Worm (Caenorhabditis elegans) whole organism, late embryonic: Measurements from ENCODE around the gene F37H8.6.

ENCODE experiments used
- K02D7.2 ChIP-seq: sonication (generic microtip); optimal IDR thresholded peaks from 2 replicates; lab custom pipeline; 2017; ENCODE audit warnings: mild to moderate bottlenecking, missing genetic modification characterization, missing compliant biosample characterization
- ahr-1 ChIP-seq: sonication (generic microtip); optimal IDR thresholded peaks from 2 replicates; lab custom pipeline; 2016; ENCODE audit warnings: missing genetic modification characterization, missing compliant biosample characterization
- ama-1 ChIP-seq: fragments of 150-350 bp; optimal IDR thresholded peaks from 2 replicates; lab custom pipeline; 2014
- dve-1 ChIP-seq: sonication (generic microtip); optimal IDR thresholded peaks from 2 replicates; lab custom pipeline; 2017; ENCODE audit warnings: antibody characterized with exemption, mild to moderate bottlenecking, missing genetic modification characterization, missing compliant biosample characterization
- fkh-10 ChIP-seq: fragments of 150-350 bp; optimal IDR thresholded peaks from 2 replicates; lab custom pipeline; 2014; ENCODE audit warnings: missing biosample characterization, missing genetic modification reagents, missing genetic modification characterization
- hlh-30 ChIP-seq: sonication (generic microtip); optimal IDR thresholded peaks from 2 replicates; lab custom pipeline; 2017; ENCODE audit warnings: antibody characterized with exemption, missing genetic modification characterization, missing compliant biosample characterization; ENCODE audit not compliant: insufficient read depth
- hlh-8 ChIP-seq: sonication (generic microtip); optimal IDR thresholded peaks from 2 replicates; lab custom pipeline; 2016; ENCODE audit warnings: missing genotype, missing genetic modification characterization, missing compliant biosample characterization
- nhr-11 ChIP-seq: fragments of 150-350 bp; optimal IDR thresholded peaks from 2 replicates; lab custom pipeline; 2014; ENCODE audit warnings: missing biosample characterization, missing genetic modification characterization
- pag-3 ChIP-seq: sonication (generic microtip); optimal IDR thresholded peaks from 2 replicates; lab custom pipeline; 2016; ENCODE audit warnings: missing compliant biosample characterization, missing genetic modification characterization, borderline replicate concordance
- pax-1 ChIP-seq: fragments of 150-350 bp; optimal IDR thresholded peaks from 2 replicates; lab custom pipeline; 2014; ENCODE audit warnings: missing biosample characterization, missing genetic modification characterization
- ref-2 ChIP-seq: sonication (generic microtip); optimal IDR thresholded peaks from 2 replicates; lab custom pipeline; 2016; ENCODE audit warnings: missing genetic modification characterization, missing compliant biosample characterization
- tbx-7 ChIP-seq: sonication (generic microtip); optimal IDR thresholded peaks from 2 replicates; lab custom pipeline; 2016; ENCODE audit warnings: missing genotype, missing genetic modification characterization, missing compliant biosample characterization
- unc-86 ChIP-seq: sonication (generic microtip); optimal IDR thresholded peaks from 2 replicates; lab custom pipeline; 2016; ENCODE audit warnings: missing genetic modification characterization, missing compliant biosample characterization

ce11 chrII:11202581-11203271 is 25.4 kb upstream of the F37H8.6 start, which contains the start of gene srap-1:
- no peak for TF ChIP-seq pag-3
- TF ChIP-seq K02D7.2 (tag; lab: Kevin White, UChicago): no peak
- TF ChIP-seq pax-1 (tag; lab: Kevin White, UChicago): no peak
- TF ChIP-seq ama-1 (lab: Kevin White, UChicago): no peak
- TF ChIP-seq dve-1: no peak
- no peak for TF ChIP-seq tbx-7
- TF ChIP-seq ahr-1: no peak
- no peak for TF ChIP-seq fkh-10 (GFP tag; lab: Kevin White, UChicago)
- TF ChIP-seq hlh-30: no peak
- no peak for TF ChIP-seq hlh-8 (tag; lab: Kevin White, UChicago)
- no peak for TF ChIP-seq ref-2 (tag; lab: Kevin White, UChicago)
- no peak for TF ChIP-seq unc-86 (tag; lab: Kevin White, UChicago)
- TF ChIP-seq nhr-11 (tag; lab: Kevin White, UChicago): no peak
